Fruit fly (Drosophila melanogaster) whole organism, wandering third instar larva: ENCODE results near the gene MP1.

Source experiments
- Abd-B ChIP-seq: fragments of >200 bp; optimal IDR thresholded peaks from 2 replicates; lab custom pipeline; 2017; ENCODE audit warnings: missing biosample characterization, missing genetic modification characterization
- GATAd ChIP-seq: sonication (Bioruptor generic); optimal IDR thresholded peaks from 2 replicates; lab custom pipeline; 2016; ENCODE audit warnings: missing biosample characterization, missing genetic modification characterization
- Myc ChIP-seq: fragments of >200 bp; optimal IDR thresholded peaks from 2 replicates; lab custom pipeline; 2017
- OdsH ChIP-seq: fragments of 200-800 bp; sonication (Bioruptor generic); optimal IDR thresholded peaks from 2 replicates; lab custom pipeline; 2016; ENCODE audit warnings: missing biosample characterization, mild to moderate bottlenecking, missing genetic modification characterization
- br ChIP-seq: fragments of 200-800 bp; sonication (Bioruptor generic); optimal IDR thresholded peaks from 2 replicates; lab custom pipeline; 2016; ENCODE audit warnings: missing biosample characterization, missing genetic modification characterization
- dmrt93B ChIP-seq: fragments of 200-800 bp; sonication (Bioruptor generic); optimal IDR thresholded peaks from 2 replicates; lab custom pipeline; 2018; ENCODE audit warnings: missing biosample characterization, mild to moderate bottlenecking, missing genetic modification characterization
- ey ChIP-seq: fragments of 200-800 bp; sonication (Bioruptor generic); optimal IDR thresholded peaks from 2 replicates; lab custom pipeline; 2016; ENCODE audit warnings: missing biosample characterization, missing genetic modification characterization
- h ChIP-seq: fragments of 200-800 bp; sonication (Bioruptor generic); optimal IDR thresholded peaks from 3 replicates; lab custom pipeline; 2016; ENCODE audit warnings: missing biosample characterization, mild to moderate bottlenecking, missing genetic modification characterization
- usp ChIP-seq: fragments of >200 bp; optimal IDR thresholded peaks from 2 replicates; lab custom pipeline; 2017; ENCODE audit warnings: missing biosample characterization, missing genetic modification characterization

DNA sequence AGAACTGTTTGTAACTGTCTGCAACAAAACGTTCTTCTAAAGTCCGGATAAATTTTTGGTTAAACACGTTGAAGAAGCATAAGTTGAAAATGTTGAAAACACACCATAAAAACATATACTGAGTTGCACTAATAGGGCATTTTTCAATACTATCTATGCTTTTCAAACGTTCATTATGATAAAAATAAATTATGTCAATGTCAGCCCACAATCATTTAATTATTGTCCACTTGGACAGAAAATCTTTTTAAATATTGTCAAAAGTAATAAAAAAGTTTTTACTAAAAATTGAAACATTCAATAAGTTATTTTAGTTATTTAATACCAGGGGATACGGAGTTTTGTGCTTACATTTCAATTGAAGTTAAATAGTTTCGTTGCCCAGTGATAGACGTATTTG is 41.2 kb upstream of the MP1 start, which contains the start of gene CG1092:
- no peak for TF ChIP-seq h (GFP tag; lab: Kevin White, UChicago)
- no peak for TF ChIP-seq Myc (lab: Kevin White, UChicago)
- no peak for TF ChIP-seq br (GFP tag; lab: Kevin White, UChicago)
- TF ChIP-seq usp (GFP tag; lab: Kevin White, UChicago) = no peak
- TF ChIP-seq GATAd (GFP tag; lab: Kevin White, UChicago) = no peak
- no peak for TF ChIP-seq ey (GFP tag; lab: Kevin White, UChicago)
- no peak for TF ChIP-seq Abd-B (GFP tag; lab: Kevin White, UChicago)
- no peak for TF ChIP-seq dmrt93B
- no peak for TF ChIP-seq OdsH
